Worm (Caenorhabditis elegans): Measurements from ENCODE around the gene T04F8.3.

T04F8.3 gene

DNA sequence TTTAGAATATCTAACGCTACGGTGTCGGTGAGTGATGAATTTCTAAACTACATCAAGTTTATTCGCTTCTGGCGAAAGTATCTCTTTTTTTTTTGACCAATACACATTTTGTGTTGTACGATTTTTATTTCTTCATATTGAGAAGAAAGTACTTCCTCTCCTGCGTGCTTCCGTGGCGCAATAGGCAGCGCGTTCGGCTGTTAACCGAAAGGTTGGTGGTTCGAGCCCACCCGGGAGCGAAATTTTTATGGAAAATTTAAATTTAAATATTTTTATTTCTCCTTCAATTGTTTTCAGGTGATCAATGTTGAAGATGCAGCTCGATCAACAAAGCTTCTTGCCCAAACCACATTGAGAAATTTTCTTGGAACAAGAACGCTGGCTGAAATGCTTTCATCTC, 12.9 kb upstream of the T04F8.3 start:
- TF ChIP-seq lin-39 (tag; optimal IDR thresholded peaks at IDR 0.05) = no peak
- peak; percentile 62 for TF ChIP-seq nhr-71 (tag; optimal IDR thresholded peaks at IDR 0.05)
- TF ChIP-seq lin-14 (GFP tag; optimal IDR thresholded peaks at IDR 0.05) = peak; percentile 5
- no peak for TF ChIP-seq efl-1 (optimal IDR thresholded peaks at IDR 0.05)
- TF ChIP-seq efl-1 (GFP tag; optimal IDR thresholded peaks at IDR 0.05 in 1 of 2) = no peak
- peak; percentile 14; the same call in 1 of the 2 replicates for TF ChIP-seq nhr-19 (GFP tag; conservative IDR thresholded peaks at IDR 0.05)
- TF ChIP-seq unc-130 (tag; optimal IDR thresholded peaks at IDR 0.05) = no peak
- TF ChIP-seq zag-1 (tag; optimal IDR thresholded peaks at IDR 0.05) = no peak
- TF ChIP-seq lsy-2 (tag; optimal IDR thresholded peaks at IDR 0.05) = peak in 1 of 2 experiments; percentile 2
- no peak for TF ChIP-seq hpl-2 (GFP tag; optimal IDR thresholded peaks at IDR 0.05)
- peak; percentile 36 for TF ChIP-seq mep-1 (tag; optimal IDR thresholded peaks at IDR 0.05)
- TF ChIP-seq lin-35 (GFP tag; optimal IDR thresholded peaks at IDR 0.05) = no peak
- peak in 1 of 2 experiments; percentile 40 for TF ChIP-seq mdl-1 (tag; optimal IDR thresholded peaks at IDR 0.05)
- TF ChIP-seq rnt-1 (tag; optimal IDR thresholded peaks at IDR 0.05) = peak; percentile 35
- peak; percentile 23 for TF ChIP-seq blmp-1 (tag; optimal IDR thresholded peaks at IDR 0.05)
- TF ChIP-seq tbx-2 (tag; optimal IDR thresholded peaks at IDR 0.05) = peak; percentile 25
- peak; percentile 49 for TF ChIP-seq snu-23 (GFP tag; optimal IDR thresholded peaks at IDR 0.05)
- TF ChIP-seq swsn-7 (tag; optimal IDR thresholded peaks at IDR 0.05) = peak; percentile 21
- TF ChIP-seq nhr-47 (tag; optimal IDR thresholded peaks at IDR 0.05) = peak; percentile 35
- peak in 1 of 6 experiments; percentile 49 for TF ChIP-seq elt-3 (tag; optimal IDR thresholded peaks at IDR 0.05)
- TF ChIP-seq nhr-20 (tag; optimal IDR thresholded peaks at IDR 0.05) = peak; percentile 43
- peak; percentile 58 for TF ChIP-seq nhr-90 (tag; optimal IDR thresholded peaks at IDR 0.05; ENCODE audit: poor library complexity)
- TF ChIP-seq elt-2 (tag; optimal IDR thresholded peaks at IDR 0.05) = peak; percentile 27
- TF ChIP-seq aha-1 (tag; optimal IDR thresholded peaks at IDR 0.05) = no peak
- TF ChIP-seq C16A3.4 (tag; optimal IDR thresholded peaks at IDR 0.05) = peak; percentile 25
- TF ChIP-seq skn-1 (tag; optimal IDR thresholded peaks at IDR 0.05) = peak; percentile 20
- TF ChIP-seq pax-3 (tag; optimal IDR thresholded peaks at IDR 0.05) = no peak

DNA sequence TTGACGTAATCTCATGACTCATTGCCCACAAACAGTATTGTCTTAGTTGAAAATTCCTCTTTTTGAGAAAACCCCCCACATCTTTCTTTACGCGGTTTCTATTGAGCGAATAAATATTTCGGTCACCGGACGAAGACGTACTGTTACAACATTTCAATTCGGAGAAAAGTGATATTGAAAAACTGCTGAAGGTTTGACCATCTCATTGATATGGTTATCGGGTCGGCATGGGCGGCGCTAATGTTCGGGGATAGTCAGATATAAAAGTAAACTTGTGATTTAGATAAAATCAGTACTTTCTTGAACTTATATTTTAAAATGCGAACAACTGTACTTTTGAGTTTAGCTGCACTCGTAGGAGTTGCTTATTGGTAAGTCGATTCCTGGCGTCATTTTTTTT, 11.3 kb upstream of the T04F8.3 start, which contains the start of gene T04F8.8:
Gene T04F8.8 (plus strand): TSS at position 301 of the 400 bp plus-strand sequence.
- TF ChIP-seq nhr-11 (tag; optimal IDR thresholded peaks at IDR 0.05) (no peak), blmp-1 (tag; optimal IDR thresholded peaks at IDR 0.05) (peak; percentile 47), nhr-71 (tag; optimal IDR thresholded peaks at IDR 0.05) (peak; percentile 10), zip-4 (GFP tag; optimal IDR thresholded peaks at IDR 0.05) (no peak), tbx-2 (tag; optimal IDR thresholded peaks at IDR 0.05) (no peak), ets-5 (GFP tag; IDR thresholded peaks at IDR 0.05) (no peak), nhr-84 (tag; optimal IDR thresholded peaks at IDR 0.05) (no peak), efl-1 (optimal IDR thresholded peaks at IDR 0.05) (no peak), efl-1 (GFP tag; optimal IDR thresholded peaks at IDR 0.05 in 1 of 2) (no peak), ceh-82 (tag; optimal IDR thresholded peaks at IDR 0.05) (no peak), mep-1 (tag; optimal IDR thresholded peaks at IDR 0.05) (no peak), alr-1 (tag; optimal IDR thresholded peaks at IDR 0.05; ENCODE audit: borderline replicate concordance) (no peak), lin-14 (GFP tag; optimal IDR thresholded peaks at IDR 0.05) (peak; percentile 22), nhr-12 (tag; optimal IDR thresholded peaks at IDR 0.05) (no peak), elt-3 (tag; optimal IDR thresholded peaks at IDR 0.05) (peak in 1 of 6 experiments; percentile 16), irx-1 (tag; optimal IDR thresholded peaks at IDR 0.05) (no peak)

DNA sequence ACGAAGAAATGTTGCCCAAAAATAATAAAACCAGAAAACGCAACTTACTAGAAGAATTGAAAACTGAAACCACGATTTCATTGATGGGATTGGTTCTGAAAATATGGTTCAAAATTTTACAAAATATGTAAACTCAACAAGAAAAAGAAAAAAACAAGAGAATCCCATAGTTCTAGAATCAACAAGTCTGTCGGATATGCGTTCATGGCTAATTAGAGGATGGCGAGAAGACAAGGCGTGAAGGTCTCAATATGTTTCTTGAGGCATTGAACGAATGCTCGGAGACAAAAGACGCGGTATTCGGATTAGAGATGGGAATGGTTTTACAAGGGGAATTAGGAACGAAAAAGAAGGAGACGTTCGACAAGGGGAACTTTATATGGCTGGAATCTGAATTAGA, 7.7 kb upstream of the T04F8.3 start, which contains the start of gene cutl-11:
Gene cutl-11 (minus strand): TSS at position 101 of the 400 bp plus-strand sequence.
- TF ChIP-seq dpl-1 (GFP tag; optimal IDR thresholded peaks at IDR 0.05) (no peak), ceh-90 (tag; optimal IDR thresholded peaks at IDR 0.05) (no peak), unc-86 (tag; optimal IDR thresholded peaks at IDR 0.05) (no peak), nhr-47 (tag; optimal IDR thresholded peaks at IDR 0.05) (no peak), sup-37 (GFP tag; optimal IDR thresholded peaks at IDR 0.05) (no peak), lin-14 (GFP tag; optimal IDR thresholded peaks at IDR 0.05) (no peak), lsy-2 (tag; optimal IDR thresholded peaks at IDR 0.05) (no peak), isw-1 (GFP tag; IDR thresholded peaks at IDR 0.05) (no peak), fkh-4 (tag; optimal IDR thresholded peaks at IDR 0.05; ENCODE audit: borderline replicate concordance) (no peak), rnt-1 (tag; optimal IDR thresholded peaks at IDR 0.05) (no peak)
